Worm (Caenorhabditis elegans) whole organism, mixed stage, embryonic: ENCODE results near the gene C55B6.5.

ENCODE experiments used
- blmp-1 ChIP-seq: fragments of 150-350 bp; optimal IDR thresholded peaks from 2 replicates; lab custom pipeline; 2014; ENCODE audit warnings: missing biosample characterization, missing genetic modification characterization
- ceh-39 ChIP-seq: fragments of 150-350 bp; optimal IDR thresholded peaks from 2 replicates; lab custom pipeline; 2014; ENCODE audit warnings: missing biosample characterization, missing genetic modification characterization
- ceh-43 ChIP-seq: fragments of 200-800 bp; sonication (Bioruptor generic); optimal IDR thresholded peaks from 2 replicates; lab custom pipeline; 2018; ENCODE audit warnings: mild to moderate bottlenecking, missing genetic modification characterization, moderate library complexity, missing compliant biosample characterization
- ceh-83 ChIP-seq: fragments of 200-800 bp; sonication (Bioruptor generic); optimal IDR thresholded peaks from 2 replicates; lab custom pipeline; 2018; ENCODE audit warnings: mild to moderate bottlenecking, missing genetic modification characterization, missing compliant biosample characterization
- ces-1 ChIP-seq: fragments of 150-350 bp; optimal IDR thresholded peaks from 2 replicates; lab custom pipeline; 2014; ENCODE audit warnings: missing biosample characterization, missing genetic modification reagents, missing genetic modification characterization
- elt-1 ChIP-seq: sonication (generic microtip); optimal IDR thresholded peaks from 2 replicates; lab custom pipeline; 2017; ENCODE audit warnings: missing genetic modification characterization, mild to moderate bottlenecking, missing compliant biosample characterization, antibody characterized with exemption, moderate library complexity, borderline replicate concordance; ENCODE audit not compliant: insufficient read depth
- elt-3 ChIP-seq: fragments of 150-350 bp; optimal IDR thresholded peaks from 2 replicates; lab custom pipeline; 2014; ENCODE audit warnings: missing biosample characterization, missing genetic modification characterization
- ham-2 ChIP-seq: fragments of 200-800 bp; sonication (Bioruptor generic); optimal IDR thresholded peaks from 2 replicates; lab custom pipeline; 2018; ENCODE audit warnings: mild to moderate bottlenecking, missing genetic modification characterization, missing compliant biosample characterization
- hlh-1 ChIP-seq: fragments of 150-350 bp; optimal IDR thresholded peaks from 2 replicates; lab custom pipeline; 2014; ENCODE audit warnings: missing biosample characterization, missing genetic modification reagents, missing genetic modification characterization
- lin-32 ChIP-seq: fragments of 200-800 bp; sonication (Bioruptor generic); optimal IDR thresholded peaks from 2 replicates; lab custom pipeline; 2018; ENCODE audit warnings: mild to moderate bottlenecking, missing genetic modification characterization, missing compliant biosample characterization
- mab-5 ChIP-seq: fragments of 150-350 bp; optimal IDR thresholded peaks from 2 replicates; lab custom pipeline; 2014; ENCODE audit warnings: missing biosample characterization, missing genetic modification characterization
- mep-1 ChIP-seq: fragments of 150-350 bp; optimal IDR thresholded peaks from 2 replicates; lab custom pipeline; 2017; ENCODE audit warnings: missing biosample characterization, missing genetic modification reagents, missing genetic modification characterization, inconsistent platforms
- mls-2 ChIP-seq: sonication (generic microtip); optimal IDR thresholded peaks from 2 replicates; lab custom pipeline; 2016; ENCODE audit warnings: mild to moderate bottlenecking, missing genetic modification characterization, moderate library complexity, missing compliant biosample characterization
- nhr-12 ChIP-seq: fragments of 150-350 bp; optimal IDR thresholded peaks from 2 replicates; lab custom pipeline; 2014; ENCODE audit warnings: missing biosample characterization, missing genetic modification characterization
- nhr-2 ChIP-seq: fragments of 150-350 bp; optimal IDR thresholded peaks from 2 replicates; lab custom pipeline; 2014; ENCODE audit warnings: missing biosample characterization, missing genetic modification characterization
- nhr-237 ChIP-seq: fragments of 150-350 bp; optimal IDR thresholded peaks from 2 replicates; lab custom pipeline; 2014; ENCODE audit warnings: missing biosample characterization, missing genetic modification characterization
- nhr-76 ChIP-seq: sonication (generic microtip); optimal IDR thresholded peaks from 2 replicates; lab custom pipeline; 2017; ENCODE audit warnings: missing biosample characterization, missing genetic modification characterization
- pha-4 ChIP-seq: fragments of 150-350 bp; optimal IDR thresholded peaks from 2 replicates; lab custom pipeline; 2018; ENCODE audit warnings: missing biosample characterization, missing genetic modification reagents, missing genetic modification characterization
- sem-2 ChIP-seq: fragments of 200-800 bp; sonication (Bioruptor generic); optimal IDR thresholded peaks from 2 replicates; lab custom pipeline; 2018; ENCODE audit warnings: mild to moderate bottlenecking, missing genetic modification characterization, missing compliant biosample characterization
- snpc-4 ChIP-seq: fragments of 150-350 bp; optimal IDR thresholded peaks from 2 replicates; lab custom pipeline; 2014; ENCODE audit warnings: missing biosample characterization, missing genetic modification characterization
- tbx-8 ChIP-seq: fragments of 200-800 bp; sonication (Bioruptor generic); optimal IDR thresholded peaks from 2 replicates; lab custom pipeline; 2018; ENCODE audit warnings: mild to moderate bottlenecking, missing genetic modification characterization, moderate library complexity, missing compliant biosample characterization
- unc-120 ChIP-seq: sonication (generic microtip); optimal IDR thresholded peaks from 2 replicates; lab custom pipeline; 2017; ENCODE audit warnings: missing genetic modification characterization, missing compliant biosample characterization; ENCODE audit not compliant: poor library complexity, severe bottlenecking
- unc-39 ChIP-seq: fragments of 150-350 bp; optimal IDR thresholded peaks from 2 replicates; lab custom pipeline; 2014; ENCODE audit warnings: missing biosample characterization, missing genetic modification characterization
- unc-62 ChIP-seq: fragments of 150-350 bp; optimal IDR thresholded peaks from 2 replicates; lab custom pipeline; 2014; ENCODE audit warnings: missing biosample characterization, missing genetic modification reagents, missing genetic modification characterization
- zip-8 ChIP-seq: fragments of 150-350 bp; optimal IDR thresholded peaks from 2 replicates; lab custom pipeline; 2014; ENCODE audit warnings: missing biosample characterization, missing genetic modification characterization

C55B6.5 gene

ce11 chrX:7232158-7232822, 27.2 kb upstream of the C55B6.5 start:
- TF ChIP-seq nhr-2 (tag; lab: Kevin White, UChicago) = peak; percentile 32
- TF ChIP-seq lin-32 = peak; percentile 0
- no peak for TF ChIP-seq sem-2 (GFP tag; lab: Kevin White, UChicago)
- peak; percentile 76 for TF ChIP-seq ces-1 (GFP tag; lab: Kevin White, UChicago)
- TF ChIP-seq elt-3 = no peak
- no peak for TF ChIP-seq ceh-39
- TF ChIP-seq nhr-12 (tag; lab: Kevin White, UChicago) = no peak
- TF ChIP-seq hlh-1 = peak; percentile 21
- TF ChIP-seq mls-2 (tag; lab: Kevin White, UChicago) = peak; percentile 70
- TF ChIP-seq unc-120 (tag; lab: Kevin White, UChicago) = peak; percentile 60

ce11 chrX:7230877-7231276, 25.8 kb upstream of the C55B6.5 start:
- no peak for TF ChIP-seq ceh-43
- TF ChIP-seq nhr-76 (tag; lab: Kevin White, UChicago) = no peak
- TF ChIP-seq blmp-1 (tag; lab: Kevin White, UChicago) = no peak

ce11 chrX:7230321-7230720, 25.2 kb upstream of the C55B6.5 start:
- no peak for TF ChIP-seq nhr-76 (tag; lab: Kevin White, UChicago)
- no peak for TF ChIP-seq mab-5
- TF ChIP-seq nhr-237 (tag; lab: Kevin White, UChicago) = no peak
- TF ChIP-seq zip-8 (tag; lab: Kevin White, UChicago) = no peak
- TF ChIP-seq tbx-8 = no peak
- no peak for TF ChIP-seq hlh-1
- no peak for TF ChIP-seq pha-4 (tag; lab: Kevin White, UChicago)
- no peak for TF ChIP-seq elt-1 (tag; lab: Kevin White, UChicago)

ce11 chrX:7229357-7229756, 24.3 kb upstream of the C55B6.5 start:
- TF ChIP-seq sem-2 (GFP tag; lab: Kevin White, UChicago) (no peak), mep-1 (no peak), ceh-39 (no peak), ham-2 (GFP tag; lab: Kevin White, UChicago) (no peak), unc-39 (tag; lab: Kevin White, UChicago) (no peak), blmp-1 (tag; lab: Kevin White, UChicago) (no peak), elt-1 (tag; lab: Kevin White, UChicago) (no peak), pha-4 (tag; lab: Kevin White, UChicago) (no peak), mab-5 (no peak), snpc-4 (tag; lab: Kevin White, UChicago) (no peak), nhr-2 (tag; lab: Kevin White, UChicago) (no peak)

- no peak for TF ChIP-seq mep-1
- peak; percentile 38 for TF ChIP-seq unc-62 (GFP tag; lab: Kevin White, UChicago)
- peak; percentile 98 for TF ChIP-seq hlh-1
- no peak for TF ChIP-seq elt-1 (tag; lab: Kevin White, UChicago)
- no peak for TF ChIP-seq nhr-76 (tag; lab: Kevin White, UChicago)
- peak; percentile 9 for TF ChIP-seq unc-120 (tag; lab: Kevin White, UChicago)
Observed at ce11 chrX:7225028-7225427, 19.9 kb upstream of the C55B6.5 start.

- no peak for TF ChIP-seq unc-39 (tag; lab: Kevin White, UChicago)
- no peak for TF ChIP-seq snpc-4 (tag; lab: Kevin White, UChicago)
- peak; percentile 14 for TF ChIP-seq ces-1 (GFP tag; lab: Kevin White, UChicago)
Observed at ce11 chrX:7224510-7224909, 19.4 kb upstream of the C55B6.5 start.

ce11 chrX:7222383-7222782, 17.3 kb upstream of the C55B6.5 start:
- TF ChIP-seq mls-2 (tag; lab: Kevin White, UChicago) (peak; percentile 1), ceh-83 (GFP tag; lab: Kevin White, UChicago) (no peak)
